In the genomic region with DNA sequence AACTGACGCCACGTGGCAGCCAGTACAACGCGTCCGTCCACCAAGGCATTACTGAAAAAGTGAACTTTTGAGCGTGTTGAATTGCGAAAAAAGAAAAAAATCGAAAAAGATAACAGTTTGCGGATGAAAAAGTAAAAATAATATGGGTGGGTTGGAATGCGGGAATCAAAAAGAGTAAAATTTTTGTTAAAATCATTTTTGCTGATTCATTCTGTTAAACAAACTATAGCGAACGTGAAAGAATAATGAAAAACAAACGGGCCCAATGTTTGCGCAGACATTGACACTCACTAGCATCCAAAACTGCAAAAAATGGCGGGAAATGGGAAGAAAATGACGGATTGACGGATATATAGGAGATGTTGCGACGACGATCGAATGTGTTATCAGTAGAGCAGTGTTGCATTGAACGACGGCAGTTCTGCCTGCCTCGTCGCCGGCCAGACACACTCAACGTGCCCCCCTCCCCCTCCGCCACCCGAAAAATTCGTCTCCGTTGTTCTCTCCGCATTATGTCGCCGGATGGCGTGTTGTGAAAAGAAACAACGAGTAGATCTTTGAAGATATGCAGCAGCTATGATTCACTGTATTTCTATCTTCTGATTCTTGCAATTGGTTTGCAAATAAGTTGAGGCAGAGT, we compare ENCODE assay signal across 5 worm cellular contexts.
A peak's percentile ranks its signal among the peaks of the same experiment; 100 is the strongest.
TF ChIP-seq lines count a peak whose summit lies in the region.

A gene (minus strand): TSS at position 51 of the 640 bp plus-strand sequence.

TF ChIP-seq in whole organism, L1 larva, 84 proteins besides CTCF, POLR2A, EP300 and RAD21 (continues in another document):
- TF ChIP-seq ceh-90 (tag; optimal IDR thresholded peaks at IDR 0.05; lab: Kevin White, UChicago), result no peak
- no peak for TF ChIP-seq ceh-63 (GFP tag; optimal IDR thresholded peaks at IDR 0.05; lab: Kevin White, UChicago)
- no peak for TF ChIP-seq hlh-17 (GFP tag; optimal IDR thresholded peaks at IDR 0.05; lab: Kevin White, UChicago; ENCODE audit: borderline replicate concordance)
- no peak for TF ChIP-seq nhr-84 (tag; optimal IDR thresholded peaks at IDR 0.05; lab: Kevin White, UChicago)
- no peak for TF ChIP-seq elt-2 (tag; optimal IDR thresholded peaks at IDR 0.05; lab: Kevin White, UChicago)
- TF ChIP-seq C16A3.4 (tag; optimal IDR thresholded peaks at IDR 0.05; lab: Kevin White, UChicago), result peak; percentile 35
- TF ChIP-seq lin-15B (tag; optimal IDR thresholded peaks at IDR 0.05; lab: Kevin White, UChicago), result peak; percentile 55
- TF ChIP-seq C34B4.2 (tag; optimal IDR thresholded peaks at IDR 0.05; lab: Kevin White, UChicago), result no peak
- TF ChIP-seq nhr-85 (tag; lab: Kevin White, UChicago), result peak; percentile 76
- TF ChIP-seq mep-1 (tag; optimal IDR thresholded peaks at IDR 0.05; lab: Kevin White, UChicago), result peak; percentile 44
- no peak for TF ChIP-seq unc-62 (GFP tag; optimal IDR thresholded peaks at IDR 0.05; lab: Kevin White, UChicago)
- TF ChIP-seq dsc-1 (tag; optimal IDR thresholded peaks at IDR 0.05; lab: Kevin White, UChicago), result no peak
- TF ChIP-seq dpl-1 (GFP tag; optimal IDR thresholded peaks at IDR 0.05; lab: Kevin White, UChicago), result peak in 2 of 3 experiments; percentile 6 to 37
- peak; percentile 31 for TF ChIP-seq fkh-8 (tag; optimal IDR thresholded peaks at IDR 0.05; lab: Kevin White, UChicago)
- no peak for TF ChIP-seq hpl-2 (GFP tag; optimal IDR thresholded peaks at IDR 0.05; lab: Kevin White, UChicago)
- TF ChIP-seq lsy-2 (tag; optimal IDR thresholded peaks at IDR 0.05; lab: Kevin White, UChicago), result peak in 1 of 2 experiments; percentile 71
- peak in 1 of 2 experiments; percentile 57 for TF ChIP-seq mdl-1 (tag; optimal IDR thresholded peaks at IDR 0.05; lab: Kevin White, UChicago)

TF ChIP-seq in whole organism, L3 larva, 47 proteins besides CTCF, POLR2A, EP300 and RAD21 (continues in another document):
- no peak for TF ChIP-seq tbx-2 (tag; optimal IDR thresholded peaks at IDR 0.05; lab: Kevin White, UChicago)
- TF ChIP-seq lin-15B (tag; optimal IDR thresholded peaks at IDR 0.05; lab: Kevin White, UChicago), result peak; percentile 71
- TF ChIP-seq egl-5 (tag; optimal IDR thresholded peaks at IDR 0.05; lab: Kevin White, UChicago), result peak; percentile 39
- TF ChIP-seq ztf-11 (tag; optimal IDR thresholded peaks at IDR 0.05; lab: Kevin White, UChicago), result no peak
- TF ChIP-seq nhr-25 (tag; optimal IDR thresholded peaks at IDR 0.05; lab: Kevin White, UChicago), result peak; percentile 45
- TF ChIP-seq nhr-12 (tag; optimal IDR thresholded peaks at IDR 0.05; lab: Kevin White, UChicago), result no peak
- TF ChIP-seq fos-1 (tag; optimal IDR thresholded peaks at IDR 0.05; lab: Kevin White, UChicago), result no peak
- TF ChIP-seq daf-12 (tag; optimal IDR thresholded peaks at IDR 0.05; lab: Kevin White, UChicago), result no peak
- peak; percentile 70 for TF ChIP-seq nfya-1 (tag; optimal IDR thresholded peaks at IDR 0.05; lab: Kevin White, UChicago; ENCODE audit: insufficient read depth)
- TF ChIP-seq jun-1 (tag; optimal IDR thresholded peaks at IDR 0.05; lab: Kevin White, UChicago), result no peak
- TF ChIP-seq pha-4 (tag; optimal IDR thresholded peaks at IDR 0.05; lab: Kevin White, UChicago), result no peak
- no peak for TF ChIP-seq sea-2 (GFP tag; optimal IDR thresholded peaks at IDR 0.05; lab: Kevin White, UChicago)
- no peak for TF ChIP-seq nhr-76 (tag; optimal IDR thresholded peaks at IDR 0.05; lab: Kevin White, UChicago)
- TF ChIP-seq lin-39 (tag; optimal IDR thresholded peaks at IDR 0.05; lab: Kevin White, UChicago), result peak; percentile 84
- TF ChIP-seq unc-39 (tag; optimal IDR thresholded peaks at IDR 0.05; lab: Kevin White, UChicago), result no peak
- TF ChIP-seq unc-62 (GFP tag; optimal IDR thresholded peaks at IDR 0.05; lab: Kevin White, UChicago), result no peak
- TF ChIP-seq elt-2 (tag; optimal IDR thresholded peaks at IDR 0.05; lab: Kevin White, UChicago), result no peak
- TF ChIP-seq nhr-67 (tag; optimal IDR thresholded peaks at IDR 0.05; lab: Kevin White, UChicago), result no peak

TF ChIP-seq in whole organism, early embryonic, 17 proteins besides CTCF, POLR2A, EP300 and RAD21:
- no peak for TF ChIP-seq hnd-1 (tag; optimal IDR thresholded peaks at IDR 0.05; lab: Kevin White, UChicago)
- no peak for TF ChIP-seq sea-1 (GFP tag; conservative IDR thresholded peaks at IDR 0.05; lab: Robert Waterston, UW)
- peak; percentile 47 for TF ChIP-seq hmg-4 (GFP tag; optimal IDR thresholded peaks at IDR 0.05; lab: Kevin White, UChicago)
- TF ChIP-seq aly-1 (tag; optimal IDR thresholded peaks at IDR 0.05; lab: Kevin White, UChicago), result no peak
- TF ChIP-seq F13C5.2 (tag; optimal IDR thresholded peaks at IDR 0.05; lab: Kevin White, UChicago), result peak; percentile 28

TF ChIP-seq in whole organism, midembryonic, 9 proteins besides CTCF, POLR2A, EP300 and RAD21:
- TF ChIP-seq flt-1 (GFP tag; IDR thresholded peaks at IDR 0.05; lab: Robert Waterston, UW) (no peak), ztf-23 (GFP tag; IDR thresholded peaks at IDR 0.05; lab: Robert Waterston, UW) (0 out of 2 replicates have a peak, but pooled peaks have one; percentile 31)

TF ChIP-seq in whole organism, young adult, 124 proteins besides CTCF, POLR2A, EP300 and RAD21:
- TF ChIP-seq ceh-27 (GFP tag; optimal IDR thresholded peaks at IDR 0.05; lab: Kevin White, UChicago) (peak; percentile 66), hmg-1.2 (GFP tag; IDR thresholded peaks at IDR 0.05; lab: Robert Waterston, UW) (peak; percentile 33; the same call in 1 of the 2 replicates), hmg-20 (GFP tag; IDR thresholded peaks at IDR 0.05; lab: Robert Waterston, UW) (no peak), fkh-3 (tag; optimal IDR thresholded peaks at IDR 0.05; lab: Kevin White, UChicago) (no peak), cebp-1 (GFP tag; IDR thresholded peaks at IDR 0.05; lab: Robert Waterston, UW) (no peak), cebp-1 (tag; optimal IDR thresholded peaks at IDR 0.05; lab: Kevin White, UChicago) (peak; percentile 26), dox-1 (GFP tag; IDR thresholded peaks at IDR 0.05; lab: Robert Waterston, UW) (peak; percentile 37; the same call in 1 of the 2 replicates), attf-5 (GFP tag; optimal IDR thresholded peaks at IDR 0.05; lab: Kevin White, UChicago) (no peak), nhr-179 (tag; optimal IDR thresholded peaks at IDR 0.05; lab: Kevin White, UChicago) (no peak), zfh-2 (GFP tag; conservative IDR thresholded peaks at IDR 0.05; lab: Robert Waterston, UW) (peak; percentile 88), egrh-3 (GFP tag; IDR thresholded peaks at IDR 0.05; lab: Robert Waterston, UW) (peak; percentile 40), Y53F4B.3 (GFP tag; IDR thresholded peaks at IDR 0.05; lab: Robert Waterston, UW) (no peak), mcd-1 (GFP tag; IDR thresholded peaks at IDR 0.05; lab: Robert Waterston, UW) (peak; percentile 74)
